Fruit fly (Drosophila melanogaster): ENCODE measurements around the gene CG31948.

DNA sequence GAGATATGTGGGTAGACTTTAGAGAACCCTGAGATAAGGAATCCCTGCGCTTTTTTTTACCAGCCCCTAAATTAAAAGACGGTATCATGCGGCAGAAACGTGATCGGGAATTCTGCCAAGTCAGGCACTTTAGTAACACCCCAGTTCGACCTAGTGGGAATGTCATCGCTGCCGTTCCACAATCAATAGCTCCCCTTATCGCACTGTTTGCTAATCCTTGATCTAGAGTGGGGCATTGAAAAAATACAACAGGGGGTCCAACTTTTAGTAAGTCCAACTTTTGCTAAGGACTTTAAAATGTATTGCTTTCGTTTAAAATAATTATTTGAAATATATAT is 44.4 kb downstream of the CG31948 start:
- TF ChIP-seq CG8478 (optimal IDR thresholded peaks at IDR 0.05), result no peak
- TF ChIP-seq CTCF (optimal IDR thresholded peaks at IDR 0.05), result no peak
